Fruit fly (Drosophila melanogaster) whole organism, wandering third instar larva: ENCODE data around the gene shv.

ENCODE experiments used
- Abd-B ChIP-seq: fragments of >200 bp; optimal IDR thresholded peaks from 2 replicates; lab custom pipeline; 2017; ENCODE audit warnings: missing biosample characterization, missing genetic modification characterization
- CG32264 ChIP-seq: fragments of 200-800 bp; sonication (Bioruptor generic); optimal IDR thresholded peaks from 2 replicates; lab custom pipeline; 2016; ENCODE audit warnings: missing biosample characterization, missing genetic modification characterization
- CG9705 ChIP-seq: fragments of 200-800 bp; sonication (Bioruptor generic); optimal IDR thresholded peaks from 2 replicates; lab custom pipeline; 2018; ENCODE audit warnings: missing biosample characterization, mild to moderate bottlenecking, missing genetic modification characterization
- CrebA ChIP-seq: fragments of 200-800 bp; sonication (Bioruptor generic); optimal IDR thresholded peaks from 2 replicates; lab custom pipeline; 2016; ENCODE audit warnings: missing biosample characterization, mild to moderate bottlenecking, missing genetic modification characterization, borderline replicate concordance
- Dfd ChIP-seq: fragments of >200 bp; optimal IDR thresholded peaks from 2 replicates; lab custom pipeline; 2017; ENCODE audit warnings: missing biosample characterization, missing genetic modification characterization
- Mio ChIP-seq: sonication (Bioruptor generic); optimal IDR thresholded peaks from 2 replicates; lab custom pipeline; 2016; ENCODE audit warnings: missing biosample characterization, missing genetic modification characterization
- Myc ChIP-seq: fragments of >200 bp; optimal IDR thresholded peaks from 2 replicates; lab custom pipeline; 2017
- OdsH ChIP-seq: fragments of 200-800 bp; sonication (Bioruptor generic); optimal IDR thresholded peaks from 2 replicates; lab custom pipeline; 2016; ENCODE audit warnings: missing biosample characterization, mild to moderate bottlenecking, missing genetic modification characterization
- Rel ChIP-seq, 2 experiments: fragments of 200-800 bp; sonication (Bioruptor generic) in 1 of 2; optimal IDR thresholded peaks; 2 replicates in 1 of 2; 3 replicates in 1 of 2; lab custom pipeline; 2016 to 2019; ENCODE audit warnings: mild to moderate bottlenecking in 2 of 2, missing biosample characterization in 2 of 2, missing genetic modification characterization in 2 of 2, moderate library complexity in 1 of 2
- fru ChIP-seq: fragments of 200-800 bp; sonication (Bioruptor generic); optimal IDR thresholded peaks from 3 replicates; lab custom pipeline; 2016; ENCODE audit warnings: missing biosample characterization, mild to moderate bottlenecking, missing genetic modification characterization
- psq ChIP-seq: fragments of 200-800 bp; sonication (Bioruptor generic); optimal IDR thresholded peaks from 3 replicates; lab custom pipeline; 2017; ENCODE audit warnings: missing biosample characterization, mild to moderate bottlenecking, missing genetic modification characterization, moderate library complexity
- usp ChIP-seq: fragments of >200 bp; optimal IDR thresholded peaks from 2 replicates; lab custom pipeline; 2017; ENCODE audit warnings: missing biosample characterization, missing genetic modification characterization

dm6 chr2L:492225-492624, 39.3 kb downstream of the shv start:
- TF ChIP-seq OdsH (GFP tag; lab: Kevin White, UChicago) = no peak
- no peak for TF ChIP-seq Rel (GFP tag; optimal IDR thresholded peaks at IDR 0.05; lab: Kevin White, UChicago)
- TF ChIP-seq Rel (tag; optimal IDR thresholded peaks at IDR 0.05; lab: Kevin White, UChicago) = no peak
- no peak for TF ChIP-seq usp (GFP tag; lab: Kevin White, UChicago)
- TF ChIP-seq Myc (lab: Kevin White, UChicago) = no peak
- TF ChIP-seq CrebA = no peak
- TF ChIP-seq Dfd (GFP tag; lab: Kevin White, UChicago) = no peak
- TF ChIP-seq Mio (GFP tag; lab: Kevin White, UChicago) = no peak
- no peak for TF ChIP-seq CG32264 (GFP tag; lab: Kevin White, UChicago)
- TF ChIP-seq fru (GFP tag; lab: Kevin White, UChicago) = no peak
- TF ChIP-seq psq (GFP tag; lab: Kevin White, UChicago) = no peak
- TF ChIP-seq Abd-B (GFP tag; lab: Kevin White, UChicago) = no peak
- TF ChIP-seq CG9705 (GFP tag; lab: Kevin White, UChicago) = no peak
